Fruit fly (Drosophila melanogaster): ENCODE data around the gene CG32365.

The CG32365 gene

dm6 chr3L:7862238-7863022 is 6.4 kb upstream of the CG32365 start (continued):
- TF ChIP-seq CG17568 (GFP tag; optimal IDR thresholded peaks at IDR 0.05) (peak; percentile 23), PHDP (tag; optimal IDR thresholded peaks at IDR 0.05) (no peak), tll (GFP tag; optimal IDR thresholded peaks at IDR 0.05) (no peak), run (tag; optimal IDR thresholded peaks at IDR 0.05) (peak; percentile 35), ftz-f1 (GFP tag; optimal IDR thresholded peaks at IDR 0.05) (no peak), CG43689 (GFP tag; IDR thresholded peaks at IDR 0.05) (no peak), E2f2 (GFP tag; IDR thresholded peaks at IDR 0.05) (0 out of 2 replicates have a peak, but pooled peaks have one; percentile 3), Opbp (GFP tag; IDR thresholded peaks at IDR 0.05; ENCODE audit: partially characterized antibody) (no peak), gem (tag; optimal IDR thresholded peaks at IDR 0.05) (peak; percentile 55), CG1233 (GFP tag; optimal IDR thresholded peaks at IDR 0.05) (peak; percentile 35), dati (GFP tag; IDR thresholded peaks at IDR 0.05) (no peak), ATbp (GFP tag; optimal IDR thresholded peaks at IDR 0.05) (peak; percentile 26), dm (GFP tag; optimal IDR thresholded peaks at IDR 0.05) (no peak), kay (GFP tag; optimal IDR thresholded peaks at IDR 0.05) (no peak), ewg (GFP tag; optimal IDR thresholded peaks at IDR 0.05) (no peak), dysf (GFP tag; IDR thresholded peaks at IDR 0.05) (peak; percentile 44; the same call in 2 of the 3 replicates), CG18262 (tag; optimal IDR thresholded peaks at IDR 0.05) (peak; percentile 44), Six4 (GFP tag; optimal IDR thresholded peaks at IDR 0.05) (peak; percentile 16), usp (GFP tag; optimal IDR thresholded peaks at IDR 0.05) (no peak), CG3838 (GFP tag; optimal IDR thresholded peaks at IDR 0.05) (no peak), CG17829 (tag; optimal IDR thresholded peaks at IDR 0.05) (no peak), ken (GFP tag; IDR thresholded peaks at IDR 0.05) (no peak), CG9609 (GFP tag; optimal IDR thresholded peaks at IDR 0.05) (no peak), grn (GFP tag; optimal IDR thresholded peaks at IDR 0.05) (no peak), CG30403 (GFP tag; optimal IDR thresholded peaks at IDR 0.05) (peak; percentile 55), row (GFP tag; IDR thresholded peaks at IDR 0.05) (peak; percentile 58), CG6654 (GFP tag; optimal IDR thresholded peaks at IDR 0.05) (no peak), slou (GFP tag; optimal IDR thresholded peaks at IDR 0.05) (no peak), CG42726 (GFP tag; IDR thresholded peaks at IDR 0.05; ENCODE audit: partially characterized antibody) (no peak), CG16813 (GFP tag; IDR thresholded peaks at IDR 0.05; ENCODE audit: partially characterized antibody) (no peak), Side (GFP tag; optimal IDR thresholded peaks at IDR 0.05) (no peak), CG7372 (GFP tag; IDR thresholded peaks at IDR 0.05) (no peak), CG15601 (tag; optimal IDR thresholded peaks at IDR 0.05) (no peak), Hsf (GFP tag; optimal IDR thresholded peaks at IDR 0.05) (peak; percentile 32), CG10321 (GFP tag; IDR thresholded peaks at IDR 0.05) (no peak), CG10979 (tag; optimal IDR thresholded peaks at IDR 0.05) (no peak), prd (optimal IDR thresholded peaks at IDR 0.05) (no peak), prd (GFP tag; IDR thresholded peaks at IDR 0.05) (peak; percentile 29; the same call in 2 of the 3 replicates), Dref (GFP tag; IDR thresholded peaks at IDR 0.05) (no peak), CG9932 (GFP tag; IDR thresholded peaks at IDR 0.05) (peak; percentile 59), E2f1 (GFP tag; IDR thresholded peaks at IDR 0.05) (no peak), her (GFP tag; optimal IDR thresholded peaks at IDR 0.05) (no peak), en (GFP tag; optimal IDR thresholded peaks at IDR 0.05) (no peak), CG10462 (GFP tag; optimal IDR thresholded peaks at IDR 0.05) (no peak), CG32532 (GFP tag; IDR thresholded peaks at IDR 0.05) (peak; percentile 55; the same call in 1 of the 2 replicates), bbx (GFP tag; IDR thresholded peaks at IDR 0.05; ENCODE audit: partially characterized antibody) (no peak), sisA (GFP tag; IDR thresholded peaks at IDR 0.05) (no peak; the same call in 1 of the 2 replicates), Fer1 (GFP tag; optimal IDR thresholded peaks at IDR 0.05) (no peak), pb (GFP tag; optimal IDR thresholded peaks at IDR 0.05) (peak; percentile 33), Deaf1 (tag; optimal IDR thresholded peaks at IDR 0.05) (no peak)

Data from whole organism, embryonic.